Worm (Caenorhabditis elegans) whole organism, L2 larva: ENCODE data around the gene F40G12.9.

Experiments used
- mdl-1 ChIP-seq, 2 experiments: fragments of 150-350 bp in 1 of 2; sonication (generic microtip) in 1 of 2; optimal IDR thresholded peaks; 2 replicates each; lab custom pipeline; 2017; ENCODE audit warnings: missing biosample characterization in 2 of 2, missing genetic modification characterization in 2 of 2
- nhr-237 ChIP-seq: fragments of 150-350 bp; optimal IDR thresholded peaks from 2 replicates; lab custom pipeline; 2014; ENCODE audit warnings: missing biosample characterization, missing genetic modification characterization

- TF ChIP-seq nhr-237 (tag; lab: Kevin White, UChicago) (no peak), mdl-1 (tag; optimal IDR thresholded peaks at IDR 0.05; lab: Kevin White, UChicago) (no peak)
Observed at ce11 chrV:14327776-14328175, 45.3 kb downstream of the F40G12.9 start, which contains the start of gene F47B8.5.
